Fruit fly (Drosophila melanogaster): ENCODE measurements around the gene TP53INP.

dm6 chr3L:4436421-4436820 lies 29.7 kb downstream of the TP53INP start, which contains the start of gene CG15021:
- no peak for TF ChIP-seq gl (tag; optimal IDR thresholded peaks at IDR 0.05)
- TF ChIP-seq CG15710 (tag; optimal IDR thresholded peaks at IDR 0.05), result no peak
- TF ChIP-seq CG14655 (GFP tag; optimal IDR thresholded peaks at IDR 0.05), result no peak
- no peak for TF ChIP-seq CG8159 (tag; optimal IDR thresholded peaks at IDR 0.05)
- no peak for TF ChIP-seq CG9948 (tag; optimal IDR thresholded peaks at IDR 0.05)
- TF ChIP-seq CG8301 (tag; optimal IDR thresholded peaks at IDR 0.05), result no peak
- TF ChIP-seq Pif1A (GFP tag; optimal IDR thresholded peaks at IDR 0.05), result no peak
- no peak for TF ChIP-seq D1 (tag; optimal IDR thresholded peaks at IDR 0.05)
- no peak for TF ChIP-seq EcR (GFP tag; optimal IDR thresholded peaks at IDR 0.05)
- no peak for TF ChIP-seq Snoo (tag; optimal IDR thresholded peaks at IDR 0.05)

All from whole organism, pupa.